Worm (Caenorhabditis elegans): ENCODE data around the gene mpz-5.

ce11 chrIV:10330962-10331361, 42.7 kb downstream of the mpz-5 start:
- TF ChIP-seq sea-1 (GFP tag; conservative IDR thresholded peaks at IDR 0.05) (no peak), hnd-1 (tag; optimal IDR thresholded peaks at IDR 0.05) (no peak), ama-1 (optimal IDR thresholded peaks at IDR 0.05) (no peak), ceh-13 (GFP tag; optimal IDR thresholded peaks at IDR 0.05) (no peak), hmg-4 (GFP tag; optimal IDR thresholded peaks at IDR 0.05) (peak; percentile 17), tra-4 (tag; optimal IDR thresholded peaks at IDR 0.05) (no peak)
